In genomic region chrV:14899545-14899944, ce11 we compare ENCODE assay signal across 5 worm cellular contexts.
TF ChIP-seq lines count a peak whose summit lies in the region.

Gene H12D21.10, plus strand, starts transcription at chrV:14899804.

TF ChIP-seq in whole organism, L1 larva, 84 proteins besides CTCF, POLR2A, EP300 and RAD21:
- TF ChIP-seq lin-14 (GFP tag; optimal IDR thresholded peaks at IDR 0.05; lab: Kevin White, UChicago) (peak; percentile 61), ztf-4 (tag; optimal IDR thresholded peaks at IDR 0.05; lab: Kevin White, UChicago) (no peak)

TF ChIP-seq in whole organism, L3 larva, 47 proteins besides CTCF, POLR2A, EP300 and RAD21:
- TF ChIP-seq nhr-43 (tag; optimal IDR thresholded peaks at IDR 0.05; lab: Kevin White, UChicago; ENCODE audit: poor library complexity, severe bottlenecking) (no peak), ceh-28 (tag; optimal IDR thresholded peaks at IDR 0.05; lab: Kevin White, UChicago) (no peak), nhr-25 (tag; optimal IDR thresholded peaks at IDR 0.05; lab: Kevin White, UChicago) (peak; percentile 27), elt-2 (tag; optimal IDR thresholded peaks at IDR 0.05; lab: Kevin White, UChicago) (peak; percentile 13), pha-4 (tag; optimal IDR thresholded peaks at IDR 0.05; lab: Kevin White, UChicago) (peak; percentile 15)

TF ChIP-seq in whole organism, late embryonic, 69 proteins besides CTCF, POLR2A, EP300 and RAD21:
- peak; percentile 34 for TF ChIP-seq ceh-31 (tag; optimal IDR thresholded peaks at IDR 0.05; lab: Kevin White, UChicago)
- TF ChIP-seq pag-3 (tag; optimal IDR thresholded peaks at IDR 0.05; lab: Kevin White, UChicago; ENCODE audit: borderline replicate concordance), result no peak

TF ChIP-seq in whole organism, mixed stage, embryonic, 35 proteins besides CTCF, POLR2A, EP300 and RAD21:
- TF ChIP-seq nhr-237 (tag; optimal IDR thresholded peaks at IDR 0.05; lab: Kevin White, UChicago), result no peak
- TF ChIP-seq elt-1 (tag; optimal IDR thresholded peaks at IDR 0.05; lab: Kevin White, UChicago; ENCODE audit: borderline replicate concordance, insufficient read depth), result peak; percentile 22

TF ChIP-seq in whole organism, young adult, 124 proteins besides CTCF, POLR2A, EP300 and RAD21:
- no peak for TF ChIP-seq die-1 (tag; optimal IDR thresholded peaks at IDR 0.05; lab: Kevin White, UChicago)
- no peak for TF ChIP-seq ceh-91 (GFP tag; IDR thresholded peaks at IDR 0.05; lab: Robert Waterston, UW)
- TF ChIP-seq nhr-80 (tag; optimal IDR thresholded peaks at IDR 0.05; lab: Kevin White, UChicago), result peak; percentile 2
- peak; percentile 79 for TF ChIP-seq hmg-1.2 (GFP tag; IDR thresholded peaks at IDR 0.05; lab: Robert Waterston, UW)
TF ChIP-seq in whole organism, young adult: peak in this region for 2.
